Fruit fly (Drosophila melanogaster) whole organism, embryonic: ENCODE results near the gene Cralbp.
A peak's percentile ranks its signal among the peaks of the same experiment; 100 is the strongest.

Experiments used
- Abd-B ChIP-seq: fragments of 200-800 bp; sonication (Bioruptor generic); optimal IDR thresholded peaks from 2 replicates; lab custom pipeline; 2018; ENCODE audit warnings: missing biosample characterization, mild to moderate bottlenecking, missing genetic modification characterization, moderate library complexity
- Aef1 ChIP-seq: fragments of 200-800 bp; sonication (Bioruptor generic); IDR thresholded peaks from 3 replicates; pipeline ENCODE4 v1.3.6; 2022; ENCODE audit warnings: missing biosample characterization, missing genetic modification characterization
- B-H1 ChIP-seq: fragments of 200-800 bp; sonication (Bioruptor generic); IDR thresholded peaks from 3 replicates; pipeline ENCODE4 v1.3.6; 2022; ENCODE audit warnings: missing biosample characterization, missing genetic modification characterization
- CG10147 ChIP-seq: fragments of 200-800 bp; sonication (Bioruptor generic); optimal IDR thresholded peaks from 2 replicates; lab custom pipeline; 2019; ENCODE audit warnings: missing biosample characterization, mild to moderate bottlenecking, missing genetic modification characterization, moderate library complexity
- CG10274 ChIP-seq: fragments of 200-800 bp; sonication (Bioruptor generic); optimal IDR thresholded peaks from 3 replicates; lab custom pipeline; 2017; ENCODE audit warnings: missing biosample characterization, mild to moderate bottlenecking, missing genetic modification characterization
- CG10366 ChIP-seq: fragments of 200-800 bp; sonication (Bioruptor generic); IDR thresholded peaks from 2 replicates; pipeline ENCODE4 v1.3.6; 2022; ENCODE audit warnings: missing biosample characterization, missing genetic modification characterization
- CG10959 ChIP-seq: fragments of 200-800 bp; sonication (Bioruptor generic); IDR thresholded peaks from 2 replicates; pipeline ENCODE4 v1.3.6; 2022; ENCODE audit warnings: missing biosample characterization, missing genetic modification characterization
- CG13287 ChIP-seq: fragments of 200-800 bp; sonication (Bioruptor generic); IDR thresholded peaks from 2 replicates; pipeline ENCODE4 v1.3.6; 2022; ENCODE audit warnings: missing biosample characterization, missing genetic modification characterization; ENCODE audit not compliant: partially characterized antibody
- CG14710 ChIP-seq: fragments of 200-800 bp; sonication (Bioruptor generic); optimal IDR thresholded peaks from 3 replicates; lab custom pipeline; 2019; ENCODE audit warnings: missing biosample characterization, mild to moderate bottlenecking, missing genetic modification characterization, moderate library complexity
- CG16863 ChIP-seq: fragments of 200-800 bp; sonication (Bioruptor generic); optimal IDR thresholded peaks from 3 replicates; lab custom pipeline; 2016; ENCODE audit warnings: missing biosample characterization, missing genetic modification characterization
- CG17385 ChIP-seq: fragments of 200-800 bp; sonication (Bioruptor generic); optimal IDR thresholded peaks from 3 replicates; lab custom pipeline; 2018; ENCODE audit warnings: missing biosample characterization, mild to moderate bottlenecking, missing genetic modification characterization
- CG17802 ChIP-seq: fragments of 200-800 bp; sonication (Bioruptor generic); optimal IDR thresholded peaks from 2 replicates; lab custom pipeline; 2018; ENCODE audit warnings: missing biosample characterization, mild to moderate bottlenecking, missing genetic modification characterization, moderate library complexity
- CG18764 ChIP-seq: fragments of 200-800 bp; sonication (Bioruptor generic); optimal IDR thresholded peaks from 3 replicates; lab custom pipeline; 2016; ENCODE audit warnings: missing biosample characterization, missing genetic modification characterization
- CG32532 ChIP-seq: fragments of 200-800 bp; sonication (Bioruptor generic); IDR thresholded peaks from 2 replicates; pipeline ENCODE4 v1.3.6; 2022; ENCODE audit warnings: missing biosample characterization, missing genetic modification characterization
- CG3407 ChIP-seq: fragments of 200-800 bp; sonication (Bioruptor generic); optimal IDR thresholded peaks from 2 replicates; lab custom pipeline; 2018; ENCODE audit warnings: missing biosample characterization, mild to moderate bottlenecking, missing genetic modification characterization
- CG4730 ChIP-seq: fragments of 200-800 bp; sonication (Bioruptor generic); IDR thresholded peaks from 2 replicates; pipeline ENCODE4 v1.3.6; 2022; ENCODE audit warnings: missing biosample characterization, missing genetic modification characterization
- CG6791 ChIP-seq: fragments of 200-800 bp; sonication (Bioruptor generic); IDR thresholded peaks from 3 replicates; pipeline ENCODE4 v1.3.6; 2022; ENCODE audit warnings: missing biosample characterization, missing genetic modification characterization; ENCODE audit not compliant: partially characterized antibody
- CG8290 ChIP-seq, 3 experiments: fragments of 200-800 bp; sonication (Bioruptor generic); optimal IDR thresholded peaks; 2 replicates each; lab custom pipeline; 2016 to 2019; ENCODE audit warnings: missing biosample characterization in 3 of 3, missing genetic modification characterization in 3 of 3, mild to moderate bottlenecking in 2 of 3, moderate library complexity in 1 of 3
- CG9609 ChIP-seq: fragments of 200-800 bp; sonication (Bioruptor generic); optimal IDR thresholded peaks from 3 replicates; lab custom pipeline; 2016; ENCODE audit warnings: missing biosample characterization, missing genetic modification characterization
- CG9727 ChIP-seq: fragments of 200-800 bp; sonication (Bioruptor generic); optimal IDR thresholded peaks from 3 replicates; lab custom pipeline; 2017; ENCODE audit warnings: missing biosample characterization, mild to moderate bottlenecking, missing genetic modification characterization
- E2f1 ChIP-seq: fragments of 200-800 bp; sonication (Bioruptor generic); IDR thresholded peaks from 2 replicates; pipeline ENCODE4 v1.3.6; 2022; ENCODE audit warnings: missing biosample characterization, missing genetic modification characterization
- GATAe ChIP-seq: fragments of 200-800 bp; sonication (Bioruptor generic); conservative IDR thresholded peaks from 2 replicates; pipeline ENCODE4 v1.3.6; 2022; ENCODE audit warnings: missing biosample characterization, missing genetic modification characterization
- HLH4C ChIP-seq: fragments of 200-800 bp; sonication (Bioruptor generic); IDR thresholded peaks from 3 replicates; pipeline ENCODE4 v1.3.6; 2022; ENCODE audit warnings: missing biosample characterization, missing genetic modification characterization; ENCODE audit not compliant: partially characterized antibody
- Hr78 ChIP-seq, 2 experiments: fragments of 200-800 bp in 1 of 2; fragments of >200 bp in 1 of 2; sonication (Bioruptor generic) in 1 of 2; optimal IDR thresholded peaks; 2 replicates each; lab custom pipeline; 2017 to 2019; ENCODE audit warnings: missing biosample characterization in 2 of 2, missing genetic modification characterization in 2 of 2, mild to moderate bottlenecking in 1 of 2, moderate library complexity in 1 of 2
- Hsf ChIP-seq: fragments of 200-800 bp; sonication (Bioruptor generic); optimal IDR thresholded peaks from 3 replicates; lab custom pipeline; 2016; ENCODE audit warnings: missing biosample characterization, missing genetic modification characterization
- NK7.1 ChIP-seq: fragments of 200-800 bp; sonication (Bioruptor generic); optimal IDR thresholded peaks from 3 replicates; lab custom pipeline; 2016; ENCODE audit warnings: missing biosample characterization, missing genetic modification characterization
- Stat92E ChIP-seq, 3 experiments: fragments of >200 bp in 2 of 3; fragments of 200-800 bp in 1 of 3; sonication (Bioruptor generic) in 1 of 3; optimal IDR thresholded peaks; 2 replicates each; lab custom pipeline; 2017 to 2019; ENCODE audit warnings: missing biosample characterization in 3 of 3, missing genetic modification characterization in 3 of 3, mild to moderate bottlenecking in 1 of 3, moderate library complexity in 1 of 3
- Tbp ChIP-seq: fragments of >200 bp; optimal IDR thresholded peaks from 2 replicates; lab custom pipeline; 2018; ENCODE audit warnings: missing biosample characterization, missing genetic modification characterization
- amos ChIP-seq: fragments of 200-800 bp; sonication (Bioruptor generic); IDR thresholded peaks from 2 replicates; pipeline ENCODE4 v1.3.6; 2022; ENCODE audit warnings: missing biosample characterization, missing genetic modification characterization; ENCODE audit not compliant: partially characterized antibody
- bigmax ChIP-seq: fragments of 200-800 bp; sonication (Bioruptor generic); optimal IDR thresholded peaks from 2 replicates; lab custom pipeline; 2018; ENCODE audit warnings: missing biosample characterization, mild to moderate bottlenecking, missing genetic modification characterization
- cad ChIP-seq: fragments of >200 bp; optimal IDR thresholded peaks from 2 replicates; lab custom pipeline; 2017; ENCODE audit warnings: missing biosample characterization, missing genetic modification characterization
- chinmo ChIP-seq: fragments of 200-800 bp; sonication (Bioruptor generic); IDR thresholded peaks from 4 replicates; pipeline ENCODE4 v1.3.6; 2022; ENCODE audit warnings: missing biosample characterization, missing genetic modification characterization; ENCODE audit not compliant: partially characterized antibody
- cwo ChIP-seq: fragments of 200-800 bp; sonication (Bioruptor generic); optimal IDR thresholded peaks from 3 replicates; lab custom pipeline; 2017; ENCODE audit warnings: missing biosample characterization, missing genetic modification characterization, mild to moderate bottlenecking, moderate library complexity, missing genetic modification reagents
- eyg ChIP-seq: fragments of 200-800 bp; sonication (Bioruptor generic); optimal IDR thresholded peaks from 3 replicates; lab custom pipeline; 2016; ENCODE audit warnings: missing biosample characterization, missing genetic modification characterization
- gcm ChIP-seq: fragments of 200-800 bp; sonication (Bioruptor generic); optimal IDR thresholded peaks from 2 replicates; lab custom pipeline; 2019; ENCODE audit warnings: missing biosample characterization, mild to moderate bottlenecking, missing genetic modification characterization, moderate library complexity
- hkb ChIP-seq, 2 experiments: fragments of 200-800 bp in 1 of 2; fragments of >200 bp in 1 of 2; sonication (Bioruptor generic) in 1 of 2; IDR thresholded peaks in 1 of 2; optimal IDR thresholded peaks in 1 of 2; 2 replicates each; pipeline versions ENCODE4 v1.3.6 to Lab custom; 2017 to 2022; ENCODE audit warnings: missing biosample characterization in 1 of 2, missing genetic modification characterization in 1 of 2
- ken ChIP-seq: fragments of 200-800 bp; sonication (Bioruptor generic); IDR thresholded peaks from 3 replicates; pipeline ENCODE4 v1.3.6; 2022; ENCODE audit warnings: missing biosample characterization, missing genetic modification characterization
- klu ChIP-seq: fragments of 200-800 bp; sonication (Bioruptor generic); IDR thresholded peaks from 2 replicates; pipeline ENCODE4 v1.3.6; 2022; ENCODE audit warnings: missing biosample characterization, missing genetic modification characterization
- knrl ChIP-seq: fragments of 200-800 bp; sonication (Bioruptor generic); IDR thresholded peaks from 3 replicates; pipeline ENCODE4 v1.3.6; 2022; ENCODE audit warnings: missing biosample characterization, missing genetic modification characterization; ENCODE audit not compliant: partially characterized antibody
- lov ChIP-seq, 2 experiments: fragments of 200-800 bp in 1 of 2; fragments of >200 bp in 1 of 2; sonication (Bioruptor generic) in 1 of 2; IDR thresholded peaks in 1 of 2; optimal IDR thresholded peaks in 1 of 2; 2 replicates in 1 of 2; 3 replicates in 1 of 2; pipeline versions ENCODE4 v1.3.6 to Lab custom; 2017 to 2022; ENCODE audit warnings: missing biosample characterization in 1 of 2, missing genetic modification characterization in 1 of 2
- sd ChIP-seq: fragments of 200-800 bp; sonication (Bioruptor generic); optimal IDR thresholded peaks from 3 replicates; lab custom pipeline; 2018; ENCODE audit warnings: missing biosample characterization, mild to moderate bottlenecking, missing genetic modification characterization, moderate library complexity
- sens ChIP-seq: fragments of 200-800 bp; sonication (Bioruptor generic); peaks from one replicate; lab custom pipeline; 2016; ENCODE audit warnings: missing biosample characterization, missing genetic modification characterization
- tap ChIP-seq: fragments of 200-800 bp; optimal IDR thresholded peaks from 3 replicates; lab custom pipeline; 2019; ENCODE audit warnings: missing biosample characterization, mild to moderate bottlenecking, missing genetic modification characterization, moderate library complexity
- tna ChIP-seq: fragments of 200-800 bp; sonication (Bioruptor generic); IDR thresholded peaks from 2 replicates; pipeline ENCODE4 v1.3.6; 2022; ENCODE audit warnings: missing biosample characterization, missing genetic modification characterization; ENCODE audit not compliant: partially characterized antibody

Cralbp gene

dm6 chr3L:5797274-5797673, 10.8 kb upstream of the Cralbp start (continued):
- TF ChIP-seq HLH4C (GFP tag; lab: Robert Waterston, UW) (no peak), tna (GFP tag; lab: Robert Waterston, UW) (peak; percentile 29; the same call in 1 of the 2 replicates), CG10274 (GFP tag; lab: Kevin White, UChicago) (no peak), sd (tag; lab: Kevin White, UChicago) (no peak), NK7.1 (GFP tag; lab: Kevin White, UChicago) (no peak), chinmo (GFP tag; lab: Robert Waterston, UW) (peak; percentile 68; the same call in 1 of the 4 replicates), gcm (GFP tag; lab: Kevin White, UChicago) (peak; percentile 34), lov (optimal IDR thresholded peaks at IDR 0.05; lab: Kevin White, UChicago) (no peak), lov (GFP tag; IDR thresholded peaks at IDR 0.05; lab: Robert Waterston, UW) (no peak), CG8290 (GFP tag; optimal IDR thresholded peaks at IDR 0.05; lab: Kevin White, UChicago) (no peak), CG8290 (tag; optimal IDR thresholded peaks at IDR 0.05; lab: Kevin White, UChicago) (no peak), CG10959 (GFP tag; lab: Robert Waterston, UW) (no peak), Abd-B (GFP tag; lab: Kevin White, UChicago) (no peak), cwo (GFP tag; lab: Kevin White, UChicago) (no peak), GATAe (GFP tag; lab: Robert Waterston, UW) (no peak), CG10147 (GFP tag; lab: Kevin White, UChicago) (no peak), CG9609 (GFP tag; lab: Kevin White, UChicago) (no peak), CG32532 (peak; percentile 23; the same call in 1 of the 2 replicates), amos (GFP tag; lab: Robert Waterston, UW) (peak; percentile 25; the same call in 1 of the 2 replicates), knrl (0 out of 3 replicates have a peak, but pooled peaks have one; percentile 21), sens (GFP tag; lab: Kevin White, UChicago) (peak; percentile 20), E2f1 (no peak), B-H1 (GFP tag; lab: Robert Waterston, UW) (no peak), cad (GFP tag; lab: Kevin White, UChicago) (peak; percentile 70), CG18764 (GFP tag; lab: Kevin White, UChicago) (no peak), CG17385 (GFP tag; lab: Kevin White, UChicago) (no peak), CG9727 (GFP tag; lab: Kevin White, UChicago) (no peak), tap (tag; lab: Kevin White, UChicago) (no peak), CG10366 (GFP tag; lab: Robert Waterston, UW) (no peak), CG6791 (0 out of 3 replicates have a peak, but pooled peaks have one; percentile 25), CG14710 (tag; lab: Kevin White, UChicago) (no peak), CG17802 (tag; lab: Kevin White, UChicago) (no peak), klu (no peak), Hr78 (GFP tag; optimal IDR thresholded peaks at IDR 0.05; lab: Kevin White, UChicago) (no peak), Tbp (GFP tag; lab: Kevin White, UChicago) (no peak), bigmax (no peak), eyg (no peak), ken (GFP tag; lab: Robert Waterston, UW) (no peak), Aef1 (GFP tag; lab: Robert Waterston, UW) (no peak), CG16863 (GFP tag; lab: Kevin White, UChicago) (no peak), CG3407 (GFP tag; lab: Kevin White, UChicago) (no peak), hkb (optimal IDR thresholded peaks at IDR 0.05; lab: Kevin White, UChicago) (no peak), hkb (GFP tag; IDR thresholded peaks at IDR 0.05; lab: Robert Waterston, UW) (no peak), CG4730 (no peak), CG13287 (GFP tag; lab: Robert Waterston, UW) (peak; percentile 31; the same call in 1 of the 2 replicates), Stat92E (GFP tag; optimal IDR thresholded peaks at IDR 0.05; lab: Kevin White, UChicago) (no peak), Hsf (no peak)
